Fruit fly (Drosophila melanogaster): ENCODE measurements around the gene CG10341.

The CG10341 gene

DNA sequence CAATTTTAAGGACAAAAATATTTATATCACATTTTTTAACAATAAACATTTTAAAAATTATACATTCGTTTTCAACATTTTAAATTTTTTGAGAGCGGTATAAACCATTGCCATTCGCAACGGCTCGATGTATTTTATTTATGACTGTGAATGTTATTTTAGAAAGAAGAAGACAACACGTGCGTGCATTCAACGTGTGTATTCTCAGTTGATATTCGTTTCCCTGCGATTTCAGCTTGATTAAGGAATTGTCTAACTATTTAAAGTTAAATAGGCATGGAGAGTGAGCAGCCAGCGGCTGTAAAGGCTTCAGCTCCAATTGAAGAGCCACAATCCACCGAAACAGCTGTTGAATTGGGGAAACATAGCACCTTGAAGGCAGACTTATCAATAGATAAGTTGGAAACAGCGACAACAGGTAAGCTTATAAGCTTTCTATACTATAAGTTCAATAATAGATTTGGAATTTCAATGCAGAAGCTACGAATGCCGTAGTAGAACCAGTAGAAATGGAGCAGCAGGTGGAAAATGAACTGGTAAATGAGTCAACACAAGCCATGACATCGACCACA lies at the start of gene CG10341:
Gene CG10341, plus strand, starts transcription at position 156 of the 572 bp plus-strand sequence.
- TF ChIP-seq CG8478 (optimal IDR thresholded peaks at IDR 0.05) (no peak), CTCF (optimal IDR thresholded peaks at IDR 0.05) (no peak)

DNA sequence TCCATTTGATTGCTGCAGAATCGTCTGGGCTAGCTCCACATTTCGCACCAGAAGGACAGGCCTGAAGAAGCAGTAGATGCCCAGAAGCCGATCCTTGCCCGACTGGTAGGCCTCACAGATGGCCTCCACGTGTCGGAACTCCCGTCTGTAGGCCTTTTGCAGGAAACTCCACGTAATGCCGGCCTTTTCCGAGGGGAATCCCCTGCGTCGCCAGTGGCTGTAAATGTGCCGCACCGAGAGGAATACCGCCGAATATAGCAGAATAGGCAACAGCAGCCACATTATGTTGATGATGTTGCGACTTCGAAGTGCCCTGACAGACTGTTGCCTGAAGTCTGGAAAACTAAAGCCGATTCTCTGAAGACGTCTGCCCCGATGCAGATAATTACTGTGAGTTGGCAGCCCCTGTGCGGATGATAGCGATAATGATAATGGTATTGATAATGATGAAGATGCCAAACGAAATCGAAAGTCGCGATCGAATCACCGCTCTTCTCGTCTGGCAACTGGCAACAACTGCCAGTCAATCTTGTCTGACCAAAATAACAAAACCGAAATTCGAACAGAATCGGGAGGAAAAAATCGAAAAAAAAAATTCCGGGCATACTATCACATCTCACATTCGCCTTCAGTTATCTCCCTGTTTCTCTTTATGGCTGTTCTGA lies 45.7 kb upstream of the CG10341 start, which contains the start of gene Cyp310a1:
Gene Cyp310a1, minus strand, starts transcription at position 348 of the 665 bp plus-strand sequence.
- TF ChIP-seq CG8478 (optimal IDR thresholded peaks at IDR 0.05): no peak
- no peak for TF ChIP-seq CTCF (optimal IDR thresholded peaks at IDR 0.05)

DNA sequence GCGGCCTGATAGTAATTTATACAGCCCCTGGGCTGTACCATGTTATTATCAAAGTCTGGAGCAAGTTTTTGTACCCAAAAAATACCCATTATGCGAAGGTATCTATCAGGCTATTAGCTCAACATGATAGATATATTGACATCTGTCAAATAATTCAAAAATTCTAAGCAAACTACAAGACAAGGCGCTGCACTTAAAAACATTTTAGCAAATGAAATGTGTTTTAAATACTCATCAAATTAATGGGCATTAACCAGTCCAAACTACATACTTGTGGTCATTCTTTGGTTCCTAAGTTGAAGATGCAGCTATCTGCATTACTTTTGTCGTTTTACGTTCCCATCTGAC lies 45.2 kb upstream of the CG10341 start:
- TF ChIP-seq CG8478 (optimal IDR thresholded peaks at IDR 0.05) (no peak), CTCF (optimal IDR thresholded peaks at IDR 0.05) (no peak)

DNA sequence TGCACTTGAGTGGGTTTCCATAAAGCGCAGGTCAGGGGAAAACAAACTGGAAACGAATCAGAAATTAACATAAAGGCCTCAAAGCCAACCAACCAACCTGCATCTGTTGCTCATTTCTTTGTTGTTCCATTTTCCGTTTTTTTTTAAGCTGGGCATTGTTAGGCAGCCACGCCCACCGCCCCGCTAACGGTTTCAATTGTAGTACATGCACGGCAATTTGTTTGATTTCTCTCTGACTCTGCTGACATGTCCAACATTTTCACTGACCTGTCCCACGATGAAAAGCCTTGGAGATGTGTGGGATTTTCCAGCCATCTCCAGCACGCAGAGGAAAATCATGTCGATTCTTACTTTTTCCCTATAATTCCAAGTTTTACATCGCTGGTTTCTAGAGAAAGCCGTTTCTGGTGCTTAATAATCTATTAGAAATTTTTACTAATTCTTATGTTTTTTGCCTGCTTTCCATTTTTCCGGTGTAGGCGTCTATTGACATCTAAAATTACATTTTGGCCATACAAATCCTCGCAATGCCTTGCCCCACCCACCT lies 41.8 kb upstream of the CG10341 start:
- TF ChIP-seq CTCF (optimal IDR thresholded peaks at IDR 0.05): no peak
- TF ChIP-seq CG8478 (optimal IDR thresholded peaks at IDR 0.05): no peak

DNA sequence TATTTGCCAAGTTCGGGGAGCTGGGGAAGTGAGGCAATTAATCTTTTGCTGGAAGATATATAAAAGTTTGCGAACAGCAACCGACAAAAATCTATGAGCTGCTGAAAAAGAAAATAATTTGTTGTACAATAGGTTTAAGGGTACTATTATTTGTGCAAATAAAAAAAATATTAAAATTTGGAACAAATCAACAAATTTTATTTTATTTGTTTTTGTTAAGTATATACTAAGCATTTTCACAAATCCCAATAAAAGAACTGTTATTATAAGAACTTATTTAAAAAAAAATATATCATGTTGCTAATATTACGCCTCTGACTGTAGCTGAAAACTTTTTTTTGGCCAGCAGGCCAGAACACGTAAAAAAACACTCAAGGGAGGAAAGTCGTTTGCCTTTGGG lies 40.4 kb upstream of the CG10341 start:
- TF ChIP-seq CG8478 (optimal IDR thresholded peaks at IDR 0.05) (no peak), CTCF (optimal IDR thresholded peaks at IDR 0.05) (no peak)

DNA sequence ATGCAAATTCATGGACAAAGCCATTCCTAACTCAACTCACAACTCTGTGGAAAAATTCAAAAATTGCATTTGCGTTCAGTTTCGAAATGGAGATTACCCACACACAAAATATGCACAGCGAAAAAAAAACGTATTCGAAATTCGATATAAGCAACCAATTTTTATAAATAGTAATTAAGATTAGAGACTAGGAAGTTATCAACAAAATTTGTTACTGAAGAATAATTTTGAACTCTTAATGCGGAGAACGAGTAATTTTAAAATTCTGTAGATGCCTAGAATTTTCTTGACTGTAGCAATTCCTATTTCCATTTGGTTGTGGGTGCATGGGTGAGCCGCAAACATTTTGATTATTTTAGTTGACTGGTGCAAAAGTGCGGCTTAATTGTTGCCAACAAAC lies 35.1 kb upstream of the CG10341 start:
- no peak for TF ChIP-seq CTCF (optimal IDR thresholded peaks at IDR 0.05)
- no peak for TF ChIP-seq CG8478 (optimal IDR thresholded peaks at IDR 0.05)

DNA sequence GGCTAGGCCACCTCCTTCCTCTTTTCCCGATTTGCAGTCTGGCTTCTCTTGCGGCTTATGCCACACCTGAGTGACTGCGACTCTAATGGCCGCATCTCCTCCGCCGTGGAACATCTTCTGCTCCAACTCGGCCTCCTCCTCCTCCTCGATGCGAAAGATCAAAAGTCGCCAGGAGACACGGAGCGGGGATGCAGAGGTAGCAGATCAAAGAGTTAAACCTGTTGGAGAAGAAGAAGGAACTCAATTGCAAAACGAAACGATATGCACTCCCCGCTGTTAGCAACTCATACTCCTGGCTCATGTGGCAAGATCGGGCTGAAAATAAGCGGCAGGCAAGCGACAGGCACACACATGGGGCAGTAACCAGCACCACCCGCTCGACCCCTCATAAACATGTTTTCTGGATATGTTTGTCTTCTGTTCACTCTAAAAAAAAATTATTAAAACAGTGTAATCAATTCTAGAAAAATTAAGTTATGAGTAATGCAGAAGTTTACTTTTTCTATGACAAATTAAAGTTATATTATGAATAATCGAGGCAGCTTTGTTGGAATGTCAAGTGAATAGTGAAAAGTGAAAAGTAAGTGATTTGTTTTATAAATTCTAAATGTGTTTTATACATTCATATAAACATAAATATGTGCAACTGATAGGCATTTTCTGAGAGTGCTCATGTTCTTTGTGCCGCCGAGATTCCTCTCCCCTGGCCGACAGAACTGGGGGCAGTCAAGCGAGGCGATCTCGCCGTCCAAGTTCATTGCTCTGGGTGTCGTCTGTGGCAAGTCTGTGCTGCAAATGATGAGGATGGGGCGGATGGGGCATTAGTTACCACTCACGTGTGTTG lies 33.6 kb upstream of the CG10341 start:
- TF ChIP-seq CG8478 (optimal IDR thresholded peaks at IDR 0.05) (no peak), CTCF (optimal IDR thresholded peaks at IDR 0.05) (no peak)

DNA sequence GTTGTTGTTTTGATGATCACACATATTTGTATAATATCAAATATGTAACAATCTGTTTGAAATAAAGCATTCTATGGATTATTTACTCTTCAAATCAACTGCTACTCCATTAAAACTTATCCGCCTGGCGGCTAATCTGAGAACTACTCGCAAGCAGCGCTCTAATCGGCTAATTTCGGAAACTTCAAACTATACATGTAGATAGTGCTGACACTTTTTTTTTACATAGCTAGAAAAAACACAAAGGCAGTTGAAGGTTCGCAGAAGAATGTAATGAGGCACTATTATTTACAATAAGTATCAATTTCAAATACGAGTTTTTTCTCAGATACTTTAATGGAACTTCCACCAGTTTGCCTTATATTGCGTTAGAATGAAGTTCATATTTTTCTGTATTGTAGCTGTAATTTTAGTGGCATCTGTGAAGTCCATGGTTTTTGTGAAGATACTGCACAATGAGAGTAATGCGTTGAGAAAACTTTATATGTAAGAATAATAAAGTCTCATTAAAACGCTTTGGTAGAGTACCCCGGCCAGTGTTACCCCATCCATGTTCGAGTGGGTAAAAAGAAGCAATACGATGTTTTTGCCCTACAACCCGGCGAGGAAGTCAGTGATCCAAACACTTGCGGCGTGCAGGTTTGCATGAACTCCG lies 32.4 kb upstream of the CG10341 start:
- TF ChIP-seq CG8478 (optimal IDR thresholded peaks at IDR 0.05) (no peak), CTCF (optimal IDR thresholded peaks at IDR 0.05) (peak; percentile 93 to 97)

DNA sequence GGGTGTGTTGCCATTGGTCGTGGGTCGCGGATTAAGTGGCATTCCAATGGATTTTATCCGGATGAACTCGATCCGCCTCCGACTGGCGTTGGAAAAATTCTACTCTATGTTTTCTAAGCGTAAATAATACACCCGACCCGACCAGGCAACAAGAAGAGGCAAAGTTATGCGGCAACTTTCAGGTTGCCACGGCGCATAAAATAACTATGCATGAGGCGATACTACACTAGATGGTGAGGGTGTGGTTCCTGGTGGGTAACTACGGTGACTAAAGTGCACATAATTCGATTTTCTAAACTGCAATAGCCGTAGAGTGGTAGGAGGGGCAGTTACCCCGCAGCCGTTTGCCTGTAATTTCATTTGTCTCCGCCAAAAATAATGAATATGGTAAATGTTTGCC lies 27.4 kb upstream of the CG10341 start, which contains the start of gene CG43338:
Gene CG43338, minus strand, starts transcription at position 101 of the 400 bp plus-strand sequence.
- TF ChIP-seq CTCF (optimal IDR thresholded peaks at IDR 0.05): no peak
- TF ChIP-seq CG8478 (optimal IDR thresholded peaks at IDR 0.05): no peak

DNA sequence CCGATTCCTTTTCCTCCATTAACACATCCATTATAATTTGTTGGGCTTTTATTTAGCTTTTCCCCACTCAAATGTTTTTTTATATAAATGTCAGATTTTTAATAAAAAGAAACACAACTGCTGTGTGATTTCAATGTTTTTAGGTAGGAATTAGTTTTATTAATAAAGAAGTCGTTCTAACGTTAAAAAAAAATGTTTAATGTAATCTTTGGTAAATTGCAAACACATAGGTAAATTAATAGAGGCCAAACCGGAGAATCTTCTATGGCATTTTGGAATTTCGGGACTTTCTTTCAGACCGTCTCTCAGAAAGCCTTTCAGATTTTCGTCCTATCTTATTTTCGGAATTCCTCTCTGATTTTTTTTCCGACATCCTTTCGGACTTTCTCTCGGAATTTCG lies 25.3 kb upstream of the CG10341 start, which contains the start of gene CG43339:
Gene CG43339, minus strand, starts transcription at position 101 of the 400 bp plus-strand sequence.
- TF ChIP-seq CG8478 (optimal IDR thresholded peaks at IDR 0.05) (no peak), CTCF (optimal IDR thresholded peaks at IDR 0.05) (no peak)

DNA sequence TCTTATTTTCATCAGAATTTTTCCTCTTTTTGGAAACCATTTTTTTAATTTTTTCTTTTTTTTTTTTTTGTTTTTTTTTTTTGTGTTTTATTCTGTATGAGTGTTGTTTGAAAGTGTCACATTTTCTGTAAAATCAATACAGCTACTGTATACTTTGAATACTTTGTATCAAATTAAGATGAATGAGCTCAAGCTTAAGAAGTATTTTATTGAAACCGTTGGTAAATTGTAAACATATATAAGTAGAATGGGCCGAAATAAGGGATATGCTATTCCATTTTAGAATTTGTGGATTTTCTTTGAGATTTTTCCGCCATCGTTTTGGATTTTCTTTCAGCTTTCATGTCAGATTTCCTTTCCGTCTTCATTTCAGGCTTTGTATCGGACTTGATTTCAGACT lies 23.5 kb upstream of the CG10341 start, which contains the start of gene Mst36Fb:
Gene Mst36Fb, minus strand, starts transcription at position 101 of the 400 bp plus-strand sequence.
- TF ChIP-seq CTCF (optimal IDR thresholded peaks at IDR 0.05) (no peak), CG8478 (optimal IDR thresholded peaks at IDR 0.05) (no peak)

DNA sequence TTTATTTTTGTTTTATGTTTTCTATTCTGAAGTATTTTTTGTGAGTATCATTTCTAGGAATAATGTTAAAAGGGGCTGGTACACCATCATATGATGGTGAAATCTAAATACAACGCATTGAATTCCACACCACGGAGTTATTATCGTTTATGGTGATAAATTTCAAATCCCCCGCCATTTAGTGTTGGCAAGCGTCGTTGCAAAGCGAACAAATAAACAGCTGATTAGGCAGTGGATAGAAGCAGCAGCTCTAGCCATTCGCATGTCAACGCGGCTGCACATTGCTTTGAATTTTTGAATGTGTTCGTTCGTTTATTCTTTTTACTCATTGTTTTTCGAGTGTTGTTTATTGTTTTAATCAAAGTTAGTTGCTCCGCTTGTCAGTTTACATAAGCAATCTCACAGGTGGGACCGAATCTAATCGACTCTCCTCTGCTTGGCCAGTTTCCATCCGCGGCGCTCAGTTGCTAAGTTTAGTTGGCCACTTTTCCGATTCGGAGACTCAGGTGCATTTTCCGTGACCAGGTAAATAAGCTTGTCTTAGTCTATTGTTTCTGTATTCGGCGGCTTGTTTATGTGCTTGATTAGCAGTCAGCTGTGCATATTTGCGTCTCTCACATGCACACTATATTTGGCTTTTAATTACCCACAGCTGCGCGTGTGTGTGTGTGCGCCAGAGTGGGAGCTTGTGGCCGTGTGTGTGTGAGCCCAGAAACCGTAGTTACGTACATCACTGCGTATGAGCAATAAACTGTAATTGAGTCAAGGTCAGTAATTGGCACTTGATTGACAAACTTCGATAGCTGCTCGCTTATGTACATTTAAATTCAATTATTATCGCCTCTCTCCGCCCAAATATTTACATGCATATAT lies 21.3 kb upstream of the CG10341 start, which contains the start of the genes Mst36Fa and CG31751:
Gene Mst36Fa, minus strand, starts transcription at position 51 of the 873 bp plus-strand sequence.
Gene CG31751, plus strand, starts transcription at position 274 of the 873 bp plus-strand sequence.
- TF ChIP-seq CTCF (optimal IDR thresholded peaks at IDR 0.05): no peak
- TF ChIP-seq CG8478 (optimal IDR thresholded peaks at IDR 0.05): no peak

DNA sequence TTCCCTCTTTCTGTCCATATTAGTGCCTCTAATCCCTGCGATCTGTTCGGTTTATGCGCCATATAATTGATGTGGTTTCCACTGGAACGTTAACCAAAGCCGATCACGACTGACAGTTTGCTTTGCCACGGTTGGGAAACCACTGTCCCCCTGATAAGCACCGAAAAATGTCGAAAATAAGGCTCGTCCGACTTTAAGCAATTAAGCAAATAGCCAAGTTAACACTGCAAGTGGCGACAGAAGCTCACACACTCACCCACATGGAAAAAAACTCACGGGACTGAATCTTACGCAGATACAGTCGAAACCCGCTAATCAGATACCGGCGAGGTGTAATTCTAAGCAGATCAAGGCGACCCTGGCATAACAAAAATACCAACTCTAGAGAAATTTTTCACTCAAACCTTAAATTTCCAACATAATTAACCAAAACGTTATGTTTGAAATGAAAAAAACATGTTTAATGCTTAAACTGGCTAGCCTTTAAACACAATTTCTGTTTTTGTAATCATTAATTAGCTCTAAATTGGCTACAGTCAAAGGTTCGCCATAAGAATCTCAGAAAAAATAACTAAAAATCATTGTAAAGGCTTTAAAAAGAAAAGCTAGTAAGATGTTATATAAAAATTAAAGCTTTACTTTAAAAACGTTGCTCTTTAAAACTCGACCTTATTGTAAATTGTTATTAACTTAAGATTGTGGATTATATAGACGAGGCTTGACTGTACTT lies 20.4 kb upstream of the CG10341 start:
- TF ChIP-seq CTCF (optimal IDR thresholded peaks at IDR 0.05): no peak
- no peak for TF ChIP-seq CG8478 (optimal IDR thresholded peaks at IDR 0.05)
